Worm (Caenorhabditis elegans): Measurements from ENCODE around the gene pqn-87.

ce11 chrII:12169487-12170128, 55.3 kb downstream of the pqn-87 start:
- TF ChIP-seq mdl-1 (tag; optimal IDR thresholded peaks at IDR 0.05) (no peak), unc-30 (tag; optimal IDR thresholded peaks at IDR 0.05) (no peak), ama-1 (optimal IDR thresholded peaks at IDR 0.05) (no peak), fos-1 (tag; optimal IDR thresholded peaks at IDR 0.05) (no peak), nhr-28 (tag; optimal IDR thresholded peaks at IDR 0.05) (no peak), lin-15B (tag; optimal IDR thresholded peaks at IDR 0.05) (no peak), swsn-7 (tag; optimal IDR thresholded peaks at IDR 0.05) (no peak), unc-62 (GFP tag; optimal IDR thresholded peaks at IDR 0.05) (no peak), dpl-1 (GFP tag; optimal IDR thresholded peaks at IDR 0.05) (no peak)
